Fruit fly (Drosophila melanogaster): ENCODE measurements around the gene CG10096.
A peak's percentile ranks its signal among the peaks of the same experiment; 100 is the strongest.

The CG10096 gene

DNA sequence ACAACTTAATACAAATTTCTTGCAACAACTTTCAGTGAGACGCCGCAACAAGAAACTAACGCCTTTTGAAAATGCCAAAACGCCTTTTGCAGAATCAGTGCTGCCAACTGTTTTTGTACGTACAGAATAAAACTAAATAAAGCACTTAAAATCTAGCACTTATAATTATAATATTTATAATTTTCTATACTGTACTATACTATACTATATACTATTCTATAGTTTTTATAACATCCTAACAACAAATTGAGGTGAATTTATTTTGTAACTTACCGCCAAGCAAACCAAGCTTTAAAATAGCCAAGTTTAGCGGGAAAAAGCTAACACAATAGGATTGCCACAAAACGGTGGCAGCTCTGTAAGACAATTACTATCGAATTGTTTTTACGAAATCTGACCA, 38.0 kb upstream of the CG10096 start, which contains the start of the genes Aos1 and Srlp:
Aos1 (minus strand) TSS at position 59 of the 400 bp plus-strand sequence.
Srlp (plus strand) TSS at position 335 of the 400 bp plus-strand sequence.
- TF ChIP-seq Ets97D (GFP tag; optimal IDR thresholded peaks at IDR 0.05) (no peak), CG12299 (tag; optimal IDR thresholded peaks at IDR 0.05) (peak; percentile 20), tll (GFP tag; optimal IDR thresholded peaks at IDR 0.05) (no peak), CG10274 (GFP tag; optimal IDR thresholded peaks at IDR 0.05) (no peak), Pdp1 (GFP tag; optimal IDR thresholded peaks at IDR 0.05) (peak in 1 of 2 experiments; percentile 27), nau (GFP tag; optimal IDR thresholded peaks at IDR 0.05) (no peak), sima (GFP tag; optimal IDR thresholded peaks at IDR 0.05) (no peak), fru (optimal IDR thresholded peaks at IDR 0.05) (no peak), CG13123 (GFP tag; optimal IDR thresholded peaks at IDR 0.05) (peak; percentile 19), sisA (GFP tag; IDR thresholded peaks at IDR 0.05) (no peak), CG30020 (tag; optimal IDR thresholded peaks at IDR 0.05) (peak; percentile 74), Dip3 (GFP tag; optimal IDR thresholded peaks at IDR 0.05) (no peak), Rx (GFP tag; IDR thresholded peaks at IDR 0.05) (no peak), bab2 (GFP tag; optimal IDR thresholded peaks at IDR 0.05) (no peak), CG32767 (GFP tag; IDR thresholded peaks at IDR 0.05) (no peak), Ptx1 (GFP tag; IDR thresholded peaks at IDR 0.05) (peak; percentile 46), Hr3 (GFP tag; optimal IDR thresholded peaks at IDR 0.05) (peak; percentile 66), CG14667 (GFP tag; IDR thresholded peaks at IDR 0.05) (0 out of 2 replicates have a peak, but pooled peaks have one; percentile 20), HLHmδ (GFP tag; optimal IDR thresholded peaks at IDR 0.05) (no peak), zfh1 (GFP tag; IDR thresholded peaks at IDR 0.05) (no peak), CG34224 (GFP tag; IDR thresholded peaks at IDR 0.05; ENCODE audit: partially characterized antibody) (no peak), CG12391 (tag; optimal IDR thresholded peaks at IDR 0.05) (peak; percentile 81), CG33213 (GFP tag; optimal IDR thresholded peaks at IDR 0.05) (no peak), ci (GFP tag; IDR thresholded peaks at IDR 0.05) (no peak), abd-A (tag; optimal IDR thresholded peaks at IDR 0.05) (no peak), CG2129 (GFP tag; IDR thresholded peaks at IDR 0.05; ENCODE audit: partially characterized antibody) (no peak), CG32772 (GFP tag; IDR thresholded peaks at IDR 0.05) (no peak), CG1832 (GFP tag; optimal IDR thresholded peaks at IDR 0.05) (no peak), CG11504 (tag; optimal IDR thresholded peaks at IDR 0.05) (no peak), CG11696 (GFP tag; IDR thresholded peaks at IDR 0.05) (no peak), Oaz (GFP tag; IDR thresholded peaks at IDR 0.05) (no peak), ATbp (GFP tag; optimal IDR thresholded peaks at IDR 0.05) (no peak), CG31388 (GFP tag; optimal IDR thresholded peaks at IDR 0.05) (no peak), HLH4C (GFP tag; IDR thresholded peaks at IDR 0.05; ENCODE audit: partially characterized antibody) (no peak), zf30C (GFP tag; optimal IDR thresholded peaks at IDR 0.05) (no peak), CG30431 (GFP tag; optimal IDR thresholded peaks at IDR 0.05) (no peak), CG7963 (GFP tag; IDR thresholded peaks at IDR 0.05; ENCODE audit: partially characterized antibody) (no peak), CG7745 (tag; optimal IDR thresholded peaks at IDR 0.05) (no peak), fd64A (GFP tag; optimal IDR thresholded peaks at IDR 0.05) (no peak), Fer2 (tag; optimal IDR thresholded peaks at IDR 0.05) (peak; percentile 34), Side (GFP tag; optimal IDR thresholded peaks at IDR 0.05) (no peak), CG9797 (GFP tag; optimal IDR thresholded peaks at IDR 0.05) (peak; percentile 63), cato (GFP tag; optimal IDR thresholded peaks at IDR 0.05; ENCODE audit: borderline replicate concordance) (no peak), br (optimal IDR thresholded peaks at IDR 0.05) (no peak), CG31365 (tag; optimal IDR thresholded peaks at IDR 0.05) (no peak), Scr (GFP tag; IDR thresholded peaks at IDR 0.05; ENCODE audit: partially characterized antibody) (peak; percentile 50; the same call in 1 of the 2 replicates), ash1 (GFP tag; optimal IDR thresholded peaks at IDR 0.05) (no peak), esg (GFP tag; conservative IDR thresholded peaks at IDR 0.05) (no peak), pzg (GFP tag; optimal IDR thresholded peaks at IDR 0.05) (peak; percentile 57), HmgZ (tag; optimal IDR thresholded peaks at IDR 0.05) (peak; percentile 51), CG12155 (GFP tag; optimal IDR thresholded peaks at IDR 0.05) (peak; percentile 43)
